Fruit fly (Drosophila melanogaster) whole organism, pupa: ENCODE results near the gene CG15546.

Experiments used
- CG10348 ChIP-seq: fragments of 200-800 bp; sonication (Bioruptor generic); IDR thresholded peaks from 2 replicates; pipeline ENCODE4 v1.3.6; 2022; ENCODE audit warnings: missing biosample characterization, missing genetic modification characterization
- CG12605 ChIP-seq: fragments of 200-800 bp; sonication (Bioruptor generic); IDR thresholded peaks from 2 replicates; pipeline ENCODE4 v1.3.6; 2022; ENCODE audit warnings: missing biosample characterization, missing genetic modification characterization
- CG13204 ChIP-seq: fragments of 200-800 bp; sonication (Bioruptor generic); optimal IDR thresholded peaks from 2 replicates; lab custom pipeline; 2018; ENCODE audit warnings: missing biosample characterization, mild to moderate bottlenecking, missing genetic modification characterization, moderate library complexity
- CG14655 ChIP-seq: fragments of 200-800 bp; sonication (Bioruptor generic); optimal IDR thresholded peaks from 3 replicates; lab custom pipeline; 2017; ENCODE audit warnings: mild to moderate bottlenecking, missing biosample characterization, missing genetic modification reagents, missing genetic modification characterization
- CG15710 ChIP-seq: fragments of 200-800 bp; sonication (Bioruptor generic); optimal IDR thresholded peaks from 2 replicates; lab custom pipeline; 2018; ENCODE audit warnings: missing biosample characterization, mild to moderate bottlenecking, missing genetic modification characterization, moderate library complexity
- CG17806 ChIP-seq: fragments of 200-800 bp; sonication (Bioruptor generic); optimal IDR thresholded peaks from 2 replicates; lab custom pipeline; 2018; ENCODE audit warnings: missing biosample characterization, mild to moderate bottlenecking, missing genetic modification characterization, moderate library complexity
- CG32121 ChIP-seq: fragments of 200-800 bp; sonication (Bioruptor generic); IDR thresholded peaks from 2 replicates; pipeline ENCODE4 v1.3.6; 2022; ENCODE audit warnings: missing biosample characterization, missing genetic modification characterization
- CG34367 ChIP-seq: fragments of 200-800 bp; sonication (Bioruptor generic); optimal IDR thresholded peaks from 2 replicates; lab custom pipeline; 2018; ENCODE audit warnings: missing biosample characterization, mild to moderate bottlenecking, missing genetic modification characterization
- CG4496 ChIP-seq: fragments of 200-800 bp; sonication (Bioruptor generic); IDR thresholded peaks from 3 replicates; pipeline ENCODE4 v1.3.6; 2022; ENCODE audit warnings: missing biosample characterization, missing genetic modification characterization
- CG8159 ChIP-seq: fragments of 200-800 bp; sonication (Bioruptor generic); optimal IDR thresholded peaks from 3 replicates; lab custom pipeline; 2018; ENCODE audit warnings: missing biosample characterization, mild to moderate bottlenecking, missing genetic modification characterization, moderate library complexity
- CG8301 ChIP-seq: fragments of 200-800 bp; sonication (Bioruptor generic); optimal IDR thresholded peaks from 2 replicates; lab custom pipeline; 2018; ENCODE audit warnings: missing biosample characterization, mild to moderate bottlenecking, missing genetic modification characterization
- CG9948 ChIP-seq: fragments of 200-800 bp; sonication (Bioruptor generic); optimal IDR thresholded peaks from 2 replicates; lab custom pipeline; 2018; ENCODE audit warnings: missing biosample characterization, mild to moderate bottlenecking, missing genetic modification characterization, moderate library complexity
- D1 ChIP-seq: fragments of 200-800 bp; sonication (Bioruptor generic); optimal IDR thresholded peaks from 2 replicates; lab custom pipeline; 2018; ENCODE audit warnings: missing biosample characterization, mild to moderate bottlenecking, missing genetic modification characterization, moderate library complexity
- EcR ChIP-seq: fragments of 200-800 bp; sonication (Bioruptor generic); optimal IDR thresholded peaks from 3 replicates; lab custom pipeline; 2019; ENCODE audit warnings: missing biosample characterization, missing genetic modification characterization, mild to moderate bottlenecking, moderate library complexity, missing genetic modification reagents
- Ets98B ChIP-seq: fragments of 200-800 bp; sonication (Bioruptor generic); IDR thresholded peaks from 2 replicates; pipeline ENCODE4 v1.3.6; 2022; ENCODE audit warnings: missing biosample characterization, missing genetic modification characterization
- Pif1A ChIP-seq: fragments of 200-800 bp; sonication (Bioruptor generic); optimal IDR thresholded peaks from 3 replicates; lab custom pipeline; 2016; ENCODE audit warnings: missing biosample characterization, missing genetic modification characterization
- Pif1B ChIP-seq: fragments of 200-800 bp; sonication (Bioruptor generic); optimal IDR thresholded peaks from 3 replicates; lab custom pipeline; 2016; ENCODE audit warnings: missing biosample characterization, missing genetic modification characterization
- Snoo ChIP-seq: fragments of 200-800 bp; sonication (Bioruptor generic); optimal IDR thresholded peaks from 3 replicates; lab custom pipeline; 2017; ENCODE audit warnings: missing biosample characterization, mild to moderate bottlenecking, missing genetic modification characterization, inconsistent platforms
- fd96Ca ChIP-seq: fragments of 200-800 bp; sonication (Bioruptor generic); IDR thresholded peaks from 3 replicates; pipeline ENCODE4 v1.3.6; 2022; ENCODE audit warnings: missing biosample characterization, missing genetic modification characterization
- gl ChIP-seq: fragments of 200-800 bp; sonication (Bioruptor generic); optimal IDR thresholded peaks from 2 replicates; lab custom pipeline; 2018; ENCODE audit warnings: missing biosample characterization, mild to moderate bottlenecking, missing genetic modification characterization
- rn ChIP-seq: fragments of 200-800 bp; sonication (Bioruptor generic); IDR thresholded peaks from 2 replicates; pipeline ENCODE4 v1.3.6; 2022; ENCODE audit warnings: missing biosample characterization, missing genetic modification characterization

Gene CG15546

dm6 chr3R:30887711-30888549, 11.9 kb upstream of the CG15546 start:
- TF ChIP-seq Snoo (tag; lab: Kevin White, UChicago) = peak; percentile 83
- peak; percentile 77 for TF ChIP-seq Pif1A
- TF ChIP-seq CG13204 (GFP tag; lab: Kevin White, UChicago) = no peak
- peak; percentile 77 for TF ChIP-seq CG14655 (GFP tag; lab: Kevin White, UChicago)
- TF ChIP-seq rn = peak; percentile 62
- peak; percentile 71 for TF ChIP-seq CG8301 (tag; lab: Kevin White, UChicago)
- peak; percentile 67 for TF ChIP-seq CG8159
- peak; percentile 53; the same call in 1 of the 2 replicates for TF ChIP-seq CG12605 (GFP tag; lab: Robert Waterston, UW)
- peak; percentile 41; the same call in 1 of the 2 replicates for TF ChIP-seq CG10348 (GFP tag; lab: Robert Waterston, UW)
- TF ChIP-seq CG4496 = peak; percentile 93
- TF ChIP-seq CG17806 (tag; lab: Kevin White, UChicago) = peak; percentile 71
- TF ChIP-seq CG9948 = peak; percentile 64
- TF ChIP-seq CG32121 (GFP tag; lab: Robert Waterston, UW) = peak; percentile 84
- TF ChIP-seq fd96Ca (GFP tag; lab: Robert Waterston, UW) = peak; percentile 92
- no peak for TF ChIP-seq EcR (GFP tag; lab: Kevin White, UChicago)
- peak; percentile 90 for TF ChIP-seq Ets98B (GFP tag; lab: Robert Waterston, UW)
- TF ChIP-seq CG15710 (tag; lab: Kevin White, UChicago) = peak; percentile 78
- TF ChIP-seq Pif1B (GFP tag; lab: Kevin White, UChicago) = peak; percentile 79
- peak; percentile 44 for TF ChIP-seq gl
- peak; percentile 70 for TF ChIP-seq CG34367 (tag; lab: Kevin White, UChicago)
- TF ChIP-seq D1 (tag; lab: Kevin White, UChicago) = no peak

dm6 chr3R:30887302-30887701, 11.3 kb upstream of the CG15546 start:
- TF ChIP-seq Pif1B (GFP tag; lab: Kevin White, UChicago) (no peak), fd96Ca (GFP tag; lab: Robert Waterston, UW) (no peak), CG32121 (GFP tag; lab: Robert Waterston, UW) (no peak), Snoo (tag; lab: Kevin White, UChicago) (no peak), CG9948 (no peak), CG14655 (GFP tag; lab: Kevin White, UChicago) (no peak), CG8159 (no peak), D1 (tag; lab: Kevin White, UChicago) (no peak), CG15710 (tag; lab: Kevin White, UChicago) (no peak), EcR (GFP tag; lab: Kevin White, UChicago) (no peak), gl (no peak), Ets98B (GFP tag; lab: Robert Waterston, UW) (no peak), CG17806 (tag; lab: Kevin White, UChicago) (no peak), CG34367 (tag; lab: Kevin White, UChicago) (no peak), CG12605 (GFP tag; lab: Robert Waterston, UW) (no peak), rn (no peak), Pif1A (no peak), CG8301 (tag; lab: Kevin White, UChicago) (no peak)

- TF ChIP-seq CG32121 (GFP tag; lab: Robert Waterston, UW) (no peak), Pif1B (GFP tag; lab: Kevin White, UChicago) (no peak), rn (no peak), gl (no peak), CG12605 (GFP tag; lab: Robert Waterston, UW) (no peak), D1 (tag; lab: Kevin White, UChicago) (no peak), Ets98B (GFP tag; lab: Robert Waterston, UW) (no peak), CG10348 (GFP tag; lab: Robert Waterston, UW) (no peak), CG14655 (GFP tag; lab: Kevin White, UChicago) (no peak), CG9948 (no peak), CG8159 (no peak)
Measured at dm6 chr3R:30886850-30887249, 10.9 kb upstream of the CG15546 start.

dm6 chr3R:30883403-30883802, 7.4 kb upstream of the CG15546 start, which contains the start of gene CG15547:
TSS of gene CG15547 (minus strand) at chr3R:30883503.
- TF ChIP-seq gl (no peak), CG32121 (GFP tag; lab: Robert Waterston, UW) (no peak), Snoo (tag; lab: Kevin White, UChicago) (no peak), EcR (GFP tag; lab: Kevin White, UChicago) (no peak), CG17806 (tag; lab: Kevin White, UChicago) (no peak), CG10348 (GFP tag; lab: Robert Waterston, UW) (no peak), CG12605 (GFP tag; lab: Robert Waterston, UW) (no peak), CG8159 (no peak), CG15710 (tag; lab: Kevin White, UChicago) (no peak), CG8301 (tag; lab: Kevin White, UChicago) (no peak), D1 (tag; lab: Kevin White, UChicago) (no peak), CG13204 (GFP tag; lab: Kevin White, UChicago) (no peak), CG14655 (GFP tag; lab: Kevin White, UChicago) (no peak), CG34367 (tag; lab: Kevin White, UChicago) (no peak), CG9948 (no peak), rn (no peak), Pif1B (GFP tag; lab: Kevin White, UChicago) (no peak), Ets98B (GFP tag; lab: Robert Waterston, UW) (no peak), CG4496 (no peak), Pif1A (no peak)
- TF ChIP-seq, all 21 proteins: peak for 0

- TF ChIP-seq CG10348 (GFP tag; lab: Robert Waterston, UW) (no peak), CG4496 (peak; percentile 27; the same call in 1 of the 3 replicates), D1 (tag; lab: Kevin White, UChicago) (no peak), CG13204 (GFP tag; lab: Kevin White, UChicago) (peak; percentile 12), Snoo (tag; lab: Kevin White, UChicago) (no peak), Ets98B (GFP tag; lab: Robert Waterston, UW) (no peak), CG32121 (GFP tag; lab: Robert Waterston, UW) (no peak), CG8301 (tag; lab: Kevin White, UChicago) (no peak), EcR (GFP tag; lab: Kevin White, UChicago) (no peak), CG14655 (GFP tag; lab: Kevin White, UChicago) (no peak), Pif1B (GFP tag; lab: Kevin White, UChicago) (no peak)
Measured at dm6 chr3R:30880894-30881293, 4.9 kb upstream of the CG15546 start, which contains the start of gene CG12071. TSS of gene CG12071 (minus strand) at chr3R:30881027.
